Worm (Caenorhabditis elegans) whole organism, L4/young adult: ENCODE data around the gene T12A2.3.

Source experiments
- W03F9.2 ChIP-seq: fragments of 150-350 bp; optimal IDR thresholded peaks from 2 replicates; lab custom pipeline; 2014; ENCODE audit warnings: missing biosample characterization, missing genetic modification characterization
- dao-5 ChIP-seq: sonication (generic microtip); optimal IDR thresholded peaks from 2 replicates; lab custom pipeline; 2016; ENCODE audit warnings: missing genotype, missing genetic modification characterization, moderate library complexity, missing compliant biosample characterization
- him-1 ChIP-seq: sonication (generic microtip); optimal IDR thresholded peaks from 2 replicates; lab custom pipeline; 2016; ENCODE audit warnings: missing genotype, missing genetic modification reagents, missing genetic modification characterization, missing compliant biosample characterization

ce11 chrIII:6287195-6287594 lies 46.6 kb downstream of the T12A2.3 start, which contains the start of gene F47D12.6:
- TF ChIP-seq him-1 (no peak), W03F9.2 (no peak), dao-5 (tag; lab: Kevin White, UChicago) (no peak)
